Worm (Caenorhabditis elegans) whole organism, L2 larva: ENCODE data around the gene dsb-1.

Source experiments
- alr-1 ChIP-seq: fragments of 150-350 bp; optimal IDR thresholded peaks from 2 replicates; lab custom pipeline; 2014; ENCODE audit warnings: missing biosample characterization, missing genetic modification characterization
- blmp-1 ChIP-seq: sonication (generic microtip); optimal IDR thresholded peaks from 2 replicates; lab custom pipeline; 2017; ENCODE audit warnings: missing genetic modification characterization, mild to moderate bottlenecking, missing compliant biosample characterization, antibody characterized with exemption, moderate library complexity; ENCODE audit not compliant: insufficient read depth
- dmd-4 ChIP-seq: sonication (generic microtip); optimal IDR thresholded peaks from 2 replicates; lab custom pipeline; 2017; ENCODE audit warnings: missing biosample characterization, missing genetic modification characterization
- fos-1 ChIP-seq: fragments of 150-350 bp; optimal IDR thresholded peaks from 2 replicates; lab custom pipeline; 2014; ENCODE audit warnings: missing biosample characterization, missing genetic modification characterization
- snpc-4 ChIP-seq: fragments of 150-350 bp; optimal IDR thresholded peaks from 2 replicates; lab custom pipeline; 2014; ENCODE audit warnings: missing biosample characterization, missing genetic modification characterization
- zag-1 ChIP-seq: fragments of 150-350 bp; optimal IDR thresholded peaks from 2 replicates; lab custom pipeline; 2014; ENCODE audit warnings: missing biosample characterization, missing genetic modification characterization

DNA sequence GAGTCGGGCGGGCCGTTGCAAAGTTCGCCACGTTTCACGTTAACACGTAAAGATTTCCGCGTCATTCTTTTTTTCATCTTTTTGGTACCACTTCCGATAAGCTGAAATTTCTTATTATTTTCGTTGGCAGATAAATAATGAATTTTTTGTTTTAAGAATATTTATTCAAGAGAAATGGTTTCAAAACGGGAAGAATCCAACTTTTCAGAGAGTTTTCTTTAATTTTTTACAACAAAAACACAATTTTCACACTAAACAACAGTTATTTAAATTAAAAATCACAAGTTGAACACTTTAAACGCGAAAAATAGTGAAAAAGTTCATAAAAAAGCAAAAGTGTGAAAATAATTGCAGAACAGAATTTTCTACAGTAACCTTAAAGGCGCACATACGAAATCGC, 45.4 kb downstream of the dsb-1 start, which contains the start of gene spe-44:
- TF ChIP-seq dmd-4 (tag; lab: Kevin White, UChicago) (no peak), alr-1 (no peak), zag-1 (no peak), snpc-4 (no peak), fos-1 (tag; lab: Kevin White, UChicago) (no peak), blmp-1 (no peak)
